Fruit fly (Drosophila melanogaster) whole organism, wandering third instar larva: ENCODE measurements around the gene CG3097.

ENCODE experiments used
- Abd-B ChIP-seq: fragments of >200 bp; optimal IDR thresholded peaks from 2 replicates; lab custom pipeline; 2017; ENCODE audit warnings: missing biosample characterization, missing genetic modification characterization
- CG32264 ChIP-seq: fragments of 200-800 bp; sonication (Bioruptor generic); optimal IDR thresholded peaks from 2 replicates; lab custom pipeline; 2016; ENCODE audit warnings: missing biosample characterization, missing genetic modification characterization
- CG9705 ChIP-seq: fragments of 200-800 bp; sonication (Bioruptor generic); optimal IDR thresholded peaks from 2 replicates; lab custom pipeline; 2018; ENCODE audit warnings: missing biosample characterization, mild to moderate bottlenecking, missing genetic modification characterization
- CrebA ChIP-seq: fragments of 200-800 bp; sonication (Bioruptor generic); optimal IDR thresholded peaks from 2 replicates; lab custom pipeline; 2016; ENCODE audit warnings: missing biosample characterization, mild to moderate bottlenecking, missing genetic modification characterization, borderline replicate concordance
- Dfd ChIP-seq: fragments of >200 bp; optimal IDR thresholded peaks from 2 replicates; lab custom pipeline; 2017; ENCODE audit warnings: missing biosample characterization, missing genetic modification characterization
- Dif ChIP-seq: fragments of 200-275, 200-300 bp; sonication (Bioruptor generic); optimal IDR thresholded peaks from 2 replicates; lab custom pipeline; 2018; ENCODE audit warnings: missing biosample characterization, missing genetic modification characterization; ENCODE audit not compliant: partially characterized antibody
- GATAd ChIP-seq: sonication (Bioruptor generic); optimal IDR thresholded peaks from 2 replicates; lab custom pipeline; 2016; ENCODE audit warnings: missing biosample characterization, missing genetic modification characterization
- HLH106 ChIP-seq: fragments of 200-800 bp; optimal IDR thresholded peaks from 3 replicates; lab custom pipeline; 2019; ENCODE audit warnings: missing biosample characterization, mild to moderate bottlenecking, missing genetic modification characterization, moderate library complexity
- Hnf4 ChIP-seq: fragments of 200-800 bp; sonication (Bioruptor generic); optimal IDR thresholded peaks from 2 replicates; lab custom pipeline; 2016; ENCODE audit warnings: missing biosample characterization, mild to moderate bottlenecking, missing genetic modification characterization
- Hr78 ChIP-seq: fragments of >200 bp; optimal IDR thresholded peaks from 2 replicates; lab custom pipeline; 2017; ENCODE audit warnings: missing biosample characterization, missing genetic modification characterization
- Hr83 ChIP-seq: fragments of 200-300 bp; sonication (Bioruptor generic); optimal IDR thresholded peaks from 2 replicates; lab custom pipeline; 2016; ENCODE audit warnings: missing biosample characterization, mild to moderate bottlenecking, missing genetic modification characterization, moderate library complexity; ENCODE audit not compliant: poor library complexity, severe bottlenecking
- Jra ChIP-seq: sonication (Bioruptor generic); optimal IDR thresholded peaks from 2 replicates; lab custom pipeline; 2016; ENCODE audit warnings: missing biosample characterization, missing genetic modification characterization
- Mio ChIP-seq: sonication (Bioruptor generic); optimal IDR thresholded peaks from 2 replicates; lab custom pipeline; 2016; ENCODE audit warnings: missing biosample characterization, missing genetic modification characterization
- Myc ChIP-seq: fragments of >200 bp; optimal IDR thresholded peaks from 2 replicates; lab custom pipeline; 2017
- N ChIP-seq: fragments of >200 bp; optimal IDR thresholded peaks from 2 replicates; lab custom pipeline; 2018; ENCODE audit warnings: missing biosample characterization, missing external identifiers, missing genetic modification characterization
- OdsH ChIP-seq: fragments of 200-800 bp; sonication (Bioruptor generic); optimal IDR thresholded peaks from 2 replicates; lab custom pipeline; 2016; ENCODE audit warnings: missing biosample characterization, mild to moderate bottlenecking, missing genetic modification characterization
- Rel ChIP-seq, 2 experiments: fragments of 200-800 bp; sonication (Bioruptor generic) in 1 of 2; optimal IDR thresholded peaks; 2 replicates in 1 of 2; 3 replicates in 1 of 2; lab custom pipeline; 2016 to 2019; ENCODE audit warnings: mild to moderate bottlenecking in 2 of 2, missing biosample characterization in 2 of 2, missing genetic modification characterization in 2 of 2, moderate library complexity in 1 of 2
- Sp1 ChIP-seq: fragments of 200-800 bp; sonication (Bioruptor generic); optimal IDR thresholded peaks from 3 replicates; lab custom pipeline; 2019; ENCODE audit warnings: missing biosample characterization, mild to moderate bottlenecking, missing genetic modification characterization, moderate library complexity
- Vsx2 ChIP-seq: fragments of 200-300, 225-300 bp; sonication (Bioruptor generic); optimal IDR thresholded peaks from 2 replicates; lab custom pipeline; 2018; ENCODE audit warnings: missing biosample characterization, missing genetic modification characterization; ENCODE audit not compliant: partially characterized antibody
- br ChIP-seq: fragments of 200-800 bp; sonication (Bioruptor generic); optimal IDR thresholded peaks from 2 replicates; lab custom pipeline; 2016; ENCODE audit warnings: missing biosample characterization, missing genetic modification characterization
- brk ChIP-seq: fragments of 200-800 bp; sonication (Bioruptor generic); optimal IDR thresholded peaks from 2 replicates; lab custom pipeline; 2016; ENCODE audit warnings: missing biosample characterization, mild to moderate bottlenecking, missing genetic modification characterization
- dl ChIP-seq, 2 experiments: fragments of 175-275, 200-275 bp in 1 of 2; fragments of 200-275 bp in 1 of 2; sonication (Bioruptor generic); optimal IDR thresholded peaks; lab custom pipeline; 2018; ENCODE audit warnings: mild to moderate bottlenecking in 2 of 2, missing biosample characterization in 2 of 2, missing genetic modification characterization in 2 of 2, moderate library complexity in 2 of 2; ENCODE audit not compliant: partially characterized antibody in 2 of 2, insufficient read depth in 1 of 2
- dmrt93B ChIP-seq: fragments of 200-800 bp; sonication (Bioruptor generic); optimal IDR thresholded peaks from 2 replicates; lab custom pipeline; 2018; ENCODE audit warnings: missing biosample characterization, mild to moderate bottlenecking, missing genetic modification characterization
- dsf ChIP-seq: sonication (Bioruptor generic); optimal IDR thresholded peaks from 2 replicates; lab custom pipeline; 2016; ENCODE audit warnings: missing biosample characterization, missing genetic modification characterization, borderline replicate concordance
- ey ChIP-seq: fragments of 200-800 bp; sonication (Bioruptor generic); optimal IDR thresholded peaks from 2 replicates; lab custom pipeline; 2016; ENCODE audit warnings: missing biosample characterization, missing genetic modification characterization
- foxo ChIP-seq, 2 experiments: fragments of 200-800 bp; sonication (Bioruptor generic); optimal IDR thresholded peaks; 2 replicates in 1 of 2; 3 replicates in 1 of 2; lab custom pipeline; 2016 to 2017; ENCODE audit warnings: missing biosample characterization in 2 of 2, missing genetic modification characterization in 2 of 2
- fru ChIP-seq: fragments of 200-800 bp; sonication (Bioruptor generic); optimal IDR thresholded peaks from 3 replicates; lab custom pipeline; 2016; ENCODE audit warnings: missing biosample characterization, mild to moderate bottlenecking, missing genetic modification characterization
- h ChIP-seq: fragments of 200-800 bp; sonication (Bioruptor generic); optimal IDR thresholded peaks from 3 replicates; lab custom pipeline; 2016; ENCODE audit warnings: missing biosample characterization, mild to moderate bottlenecking, missing genetic modification characterization
- jim ChIP-seq: fragments of 175-275, 200-325 bp; sonication (Bioruptor generic); optimal IDR thresholded peaks from 2 replicates; lab custom pipeline; 2016; ENCODE audit warnings: missing biosample characterization, mild to moderate bottlenecking, missing genetic modification characterization
- lola ChIP-seq: fragments of >200 bp; optimal IDR thresholded peaks from 2 replicates; lab custom pipeline; 2017; ENCODE audit warnings: missing biosample characterization, missing genetic modification characterization
- pan ChIP-seq: fragments of >200 bp; optimal IDR thresholded peaks from 2 replicates; lab custom pipeline; 2017
- psq ChIP-seq: fragments of 200-800 bp; sonication (Bioruptor generic); optimal IDR thresholded peaks from 3 replicates; lab custom pipeline; 2017; ENCODE audit warnings: missing biosample characterization, mild to moderate bottlenecking, missing genetic modification characterization, moderate library complexity
- rgr ChIP-seq: fragments of 200-800 bp; sonication (Bioruptor generic); optimal IDR thresholded peaks from 3 replicates; lab custom pipeline; 2016; ENCODE audit warnings: missing biosample characterization, mild to moderate bottlenecking, missing genetic modification characterization
- sage ChIP-seq: fragments of 200-800 bp; sonication (Bioruptor generic); optimal IDR thresholded peaks from 2 replicates; lab custom pipeline; 2016; ENCODE audit warnings: missing biosample characterization, mild to moderate bottlenecking, missing genetic modification characterization
- sv ChIP-seq: fragments of 200-800 bp; sonication (Bioruptor generic); optimal IDR thresholded peaks from 3 replicates; lab custom pipeline; 2016; ENCODE audit warnings: missing biosample characterization, missing genetic modification characterization
- tai ChIP-seq: sonication (Bioruptor generic); optimal IDR thresholded peaks from 2 replicates; lab custom pipeline; 2016; ENCODE audit warnings: missing biosample characterization, missing genetic modification characterization
- usp ChIP-seq: fragments of >200 bp; optimal IDR thresholded peaks from 2 replicates; lab custom pipeline; 2017; ENCODE audit warnings: missing biosample characterization, missing genetic modification characterization
- woc ChIP-seq: sonication (Bioruptor generic); optimal IDR thresholded peaks from 2 replicates; lab custom pipeline; 2016; ENCODE audit warnings: missing biosample characterization, mild to moderate bottlenecking, missing genetic modification characterization

Gene CG3097

dm6 chrX:5735268-5735941 is 35.2 kb downstream of the CG3097 start:
- no peak for TF ChIP-seq jim
- TF ChIP-seq Mio, result no peak
- TF ChIP-seq fru (GFP tag; lab: Kevin White, UChicago), result peak; percentile 91
- no peak for TF ChIP-seq pan (lab: Kevin White, UChicago)
- TF ChIP-seq Sp1, result peak; percentile 85
- TF ChIP-seq rgr, result peak; percentile 93
- peak; percentile 70 for TF ChIP-seq woc (GFP tag; lab: Kevin White, UChicago)
- TF ChIP-seq CrebA (GFP tag; lab: Kevin White, UChicago), result no peak
- peak; percentile 69 for TF ChIP-seq brk (GFP tag; lab: Kevin White, UChicago)
- no peak for TF ChIP-seq dl (GFP tag; optimal IDR thresholded peaks at IDR 0.05; lab: Kevin White, UChicago; ENCODE audit: insufficient read depth in 1 of 2, partially characterized antibody in 2 of 2)
- no peak for TF ChIP-seq Hr78 (GFP tag; lab: Kevin White, UChicago)
- peak; percentile 52 for TF ChIP-seq Hr83 (GFP tag; lab: Kevin White, UChicago)
- TF ChIP-seq br (GFP tag; lab: Kevin White, UChicago), result peak; percentile 88
- TF ChIP-seq GATAd (GFP tag; lab: Kevin White, UChicago), result no peak
- TF ChIP-seq sage (GFP tag; lab: Kevin White, UChicago), result peak; percentile 43
- TF ChIP-seq HLH106 (tag; lab: Kevin White, UChicago), result peak; percentile 86
- TF ChIP-seq Rel (GFP tag; optimal IDR thresholded peaks at IDR 0.05; lab: Kevin White, UChicago), result no peak
- TF ChIP-seq Rel (tag; optimal IDR thresholded peaks at IDR 0.05; lab: Kevin White, UChicago), result peak; percentile 16
- peak; percentile 85 for TF ChIP-seq OdsH
- TF ChIP-seq Dfd, result no peak
- TF ChIP-seq h (GFP tag; lab: Kevin White, UChicago), result peak; percentile 91
- TF ChIP-seq Dif (GFP tag; lab: Kevin White, UChicago), result no peak
- peak; percentile 88 for TF ChIP-seq psq (GFP tag; lab: Kevin White, UChicago)
- peak; percentile 89 for TF ChIP-seq Hnf4 (GFP tag; lab: Kevin White, UChicago)
- no peak for TF ChIP-seq lola (GFP tag; lab: Kevin White, UChicago)
- peak; percentile 67 for TF ChIP-seq Jra (GFP tag; lab: Kevin White, UChicago)
- peak; percentile 54 to 94 for TF ChIP-seq foxo (GFP tag; optimal IDR thresholded peaks at IDR 0.05; lab: Kevin White, UChicago)
- TF ChIP-seq Myc (lab: Kevin White, UChicago), result no peak
- TF ChIP-seq usp (GFP tag; lab: Kevin White, UChicago), result no peak
- TF ChIP-seq Abd-B (GFP tag; lab: Kevin White, UChicago), result no peak
- peak; percentile 88 for TF ChIP-seq ey (GFP tag; lab: Kevin White, UChicago)
- peak; percentile 82 for TF ChIP-seq Vsx2 (GFP tag; lab: Kevin White, UChicago)
- no peak for TF ChIP-seq tai
- peak; percentile 66 for TF ChIP-seq dmrt93B (GFP tag; lab: Kevin White, UChicago)
- TF ChIP-seq N (GFP tag; lab: Kevin White, UChicago), result no peak
- TF ChIP-seq CG9705, result peak; percentile 29
- peak; percentile 18 for TF ChIP-seq dsf (GFP tag; lab: Kevin White, UChicago)
- TF ChIP-seq CG32264 (GFP tag; lab: Kevin White, UChicago), result peak; percentile 48
- peak; percentile 47 for TF ChIP-seq sv (GFP tag; lab: Kevin White, UChicago)

DNA sequence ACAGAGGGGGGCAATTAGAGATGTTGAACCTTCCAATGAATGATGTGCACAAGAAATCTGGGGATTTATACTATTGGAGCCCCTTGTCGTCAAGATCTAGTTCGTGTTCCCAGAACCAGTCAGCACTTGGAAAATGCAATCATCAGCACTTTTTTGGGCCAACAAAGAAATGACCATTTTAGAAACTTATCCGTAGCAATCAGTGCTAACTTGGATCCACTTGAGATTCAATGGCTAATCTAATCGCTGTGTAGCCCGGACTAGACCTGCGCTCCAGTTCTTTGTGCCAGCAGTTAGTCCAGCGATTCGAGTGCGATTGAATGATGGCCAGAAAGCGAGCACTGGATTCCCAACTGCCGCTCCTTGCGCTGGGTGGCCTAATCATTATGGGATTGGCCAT is 38.1 kb downstream of the CG3097 start, which contains the start of gene CG15773:
Gene CG15773, plus strand, starts transcription at position 301 of the 400 bp plus-strand sequence.
- TF ChIP-seq Dif (GFP tag; lab: Kevin White, UChicago) (no peak), h (GFP tag; lab: Kevin White, UChicago) (no peak), Mio (no peak), Hr83 (GFP tag; lab: Kevin White, UChicago) (no peak), Sp1 (no peak)
